Fruit fly (Drosophila melanogaster) whole organism, prepupa: ENCODE results near the gene CG6961.

Experiments used
- Blimp-1 ChIP-seq: fragments of 200-800 bp; sonication (Bioruptor generic); optimal IDR thresholded peaks from 3 replicates; lab custom pipeline; 2017; ENCODE audit warnings: missing biosample characterization, missing genetic modification characterization, mild to moderate bottlenecking, moderate library complexity, missing genetic modification reagents
- CG10631 ChIP-seq: fragments of 200-800 bp; sonication (Bioruptor generic); optimal IDR thresholded peaks from 2 replicates; lab custom pipeline; 2016; ENCODE audit warnings: missing biosample characterization, missing genetic modification characterization
- CG11294 ChIP-seq: fragments of 200-800 bp; sonication (Bioruptor generic); IDR thresholded peaks from 2 replicates; pipeline ENCODE4 v1.3.6; 2022; ENCODE audit warnings: missing biosample characterization, missing genetic modification characterization
- CG15336 ChIP-seq: fragments of 200-800 bp; sonication (Bioruptor generic); IDR thresholded peaks from 2 replicates; pipeline ENCODE4 v1.3.6; 2022; ENCODE audit warnings: missing biosample characterization, missing genetic modification characterization
- CG34406 ChIP-seq: fragments of 200-800 bp; sonication (Bioruptor generic); optimal IDR thresholded peaks from 3 replicates; lab custom pipeline; 2016; ENCODE audit warnings: missing biosample characterization, missing genetic modification characterization
- CG8119 ChIP-seq: fragments of 200-800 bp; sonication (Bioruptor generic); IDR thresholded peaks from 3 replicates; pipeline ENCODE4 v1.3.6; 2022; ENCODE audit warnings: missing biosample characterization, missing genetic modification characterization
- Gug ChIP-seq: fragments of 200-800 bp; sonication (Bioruptor generic); IDR thresholded peaks from 2 replicates; pipeline ENCODE4 v1.3.6; 2022; ENCODE audit warnings: missing biosample characterization, missing genetic modification characterization
- Hr38 ChIP-seq: sonication (Bioruptor generic); optimal IDR thresholded peaks from 2 replicates; lab custom pipeline; 2016; ENCODE audit warnings: missing biosample characterization, missing genetic modification characterization
- Hr4 ChIP-seq: fragments of 200-800 bp; sonication (Bioruptor generic); optimal IDR thresholded peaks from 3 replicates; lab custom pipeline; 2016; ENCODE audit warnings: missing biosample characterization, missing genetic modification characterization
- Sox102F ChIP-seq: fragments of 200-800 bp; sonication (Bioruptor generic); optimal IDR thresholded peaks from 2 replicates; lab custom pipeline; 2016; ENCODE audit warnings: missing biosample characterization, mild to moderate bottlenecking, missing genetic modification characterization
- acj6 ChIP-seq: fragments of 200-800 bp; sonication (Bioruptor generic); optimal IDR thresholded peaks from 3 replicates; lab custom pipeline; 2016; ENCODE audit warnings: missing biosample characterization, missing genetic modification characterization
- spab ChIP-seq: fragments of 200-800 bp; sonication (Bioruptor generic); optimal IDR thresholded peaks from 2 replicates; lab custom pipeline; 2017; ENCODE audit warnings: missing biosample characterization, mild to moderate bottlenecking, missing genetic modification characterization, missing genetic modification reagents
- vri ChIP-seq: fragments of 200-800 bp; sonication (Bioruptor generic); optimal IDR thresholded peaks from 3 replicates; lab custom pipeline; 2016; ENCODE audit warnings: missing biosample characterization, mild to moderate bottlenecking, missing genetic modification characterization

The CG6961 gene

DNA sequence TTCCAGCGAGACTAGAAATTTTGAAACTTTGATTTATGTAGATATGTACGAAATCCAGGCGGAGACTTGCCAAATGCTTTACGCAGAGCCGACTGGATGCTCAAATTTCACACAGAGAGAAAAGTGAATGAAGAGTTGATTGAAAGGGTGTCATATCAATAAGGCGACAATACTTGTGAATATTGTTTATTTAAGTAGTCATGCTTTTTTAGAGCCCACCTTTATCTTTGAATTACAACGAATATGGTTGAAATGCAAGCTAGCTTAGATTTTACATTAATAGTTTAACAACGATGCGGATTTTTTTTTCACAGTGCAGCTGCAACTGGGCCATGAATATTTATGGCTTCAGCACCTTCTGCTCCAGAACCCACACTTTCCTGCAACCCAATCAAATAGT is 48.2 kb downstream of the CG6961 start, which contains the start of gene CG6873:
TSS of gene CG6873 (minus strand) at position 101 of the 400 bp plus-strand sequence.
- no peak for TF ChIP-seq CG8119 (GFP tag; lab: Robert Waterston, UW)
- no peak for TF ChIP-seq Sox102F
- TF ChIP-seq Gug (GFP tag; lab: Robert Waterston, UW): no peak
- TF ChIP-seq CG15336 (GFP tag; lab: Robert Waterston, UW): no peak
- TF ChIP-seq spab: no peak
- no peak for TF ChIP-seq Hr38 (GFP tag; lab: Kevin White, UChicago)
- no peak for TF ChIP-seq CG34406
- TF ChIP-seq vri: no peak
- TF ChIP-seq acj6 (GFP tag; lab: Kevin White, UChicago): no peak
- no peak for TF ChIP-seq CG10631 (GFP tag; lab: Kevin White, UChicago)
- no peak for TF ChIP-seq CG11294 (GFP tag; lab: Robert Waterston, UW)
- no peak for TF ChIP-seq Blimp-1 (GFP tag; lab: Kevin White, UChicago)
- no peak for TF ChIP-seq Hr4 (GFP tag; lab: Kevin White, UChicago)
